Fruit fly (Drosophila melanogaster) whole organism, pupa: Measurements from ENCODE around the gene Nadsyn.

Source experiments
- CG10348 ChIP-seq: fragments of 200-800 bp; sonication (Bioruptor generic); IDR thresholded peaks from 2 replicates; pipeline ENCODE4 v1.3.6; 2022; ENCODE audit warnings: missing biosample characterization, missing genetic modification characterization
- CG12605 ChIP-seq: fragments of 200-800 bp; sonication (Bioruptor generic); IDR thresholded peaks from 2 replicates; pipeline ENCODE4 v1.3.6; 2022; ENCODE audit warnings: missing biosample characterization, missing genetic modification characterization
- CG13204 ChIP-seq: fragments of 200-800 bp; sonication (Bioruptor generic); optimal IDR thresholded peaks from 2 replicates; lab custom pipeline; 2018; ENCODE audit warnings: missing biosample characterization, mild to moderate bottlenecking, missing genetic modification characterization, moderate library complexity
- CG14655 ChIP-seq: fragments of 200-800 bp; sonication (Bioruptor generic); optimal IDR thresholded peaks from 3 replicates; lab custom pipeline; 2017; ENCODE audit warnings: mild to moderate bottlenecking, missing biosample characterization, missing genetic modification reagents, missing genetic modification characterization
- CG15710 ChIP-seq: fragments of 200-800 bp; sonication (Bioruptor generic); optimal IDR thresholded peaks from 2 replicates; lab custom pipeline; 2018; ENCODE audit warnings: missing biosample characterization, mild to moderate bottlenecking, missing genetic modification characterization, moderate library complexity
- CG17806 ChIP-seq: fragments of 200-800 bp; sonication (Bioruptor generic); optimal IDR thresholded peaks from 2 replicates; lab custom pipeline; 2018; ENCODE audit warnings: missing biosample characterization, mild to moderate bottlenecking, missing genetic modification characterization, moderate library complexity
- CG32121 ChIP-seq: fragments of 200-800 bp; sonication (Bioruptor generic); IDR thresholded peaks from 2 replicates; pipeline ENCODE4 v1.3.6; 2022; ENCODE audit warnings: missing biosample characterization, missing genetic modification characterization
- CG34367 ChIP-seq: fragments of 200-800 bp; sonication (Bioruptor generic); optimal IDR thresholded peaks from 2 replicates; lab custom pipeline; 2018; ENCODE audit warnings: missing biosample characterization, mild to moderate bottlenecking, missing genetic modification characterization
- CG4496 ChIP-seq: fragments of 200-800 bp; sonication (Bioruptor generic); IDR thresholded peaks from 3 replicates; pipeline ENCODE4 v1.3.6; 2022; ENCODE audit warnings: missing biosample characterization, missing genetic modification characterization
- CG8159 ChIP-seq: fragments of 200-800 bp; sonication (Bioruptor generic); optimal IDR thresholded peaks from 3 replicates; lab custom pipeline; 2018; ENCODE audit warnings: missing biosample characterization, mild to moderate bottlenecking, missing genetic modification characterization, moderate library complexity
- CG8301 ChIP-seq: fragments of 200-800 bp; sonication (Bioruptor generic); optimal IDR thresholded peaks from 2 replicates; lab custom pipeline; 2018; ENCODE audit warnings: missing biosample characterization, mild to moderate bottlenecking, missing genetic modification characterization
- CG9948 ChIP-seq: fragments of 200-800 bp; sonication (Bioruptor generic); optimal IDR thresholded peaks from 2 replicates; lab custom pipeline; 2018; ENCODE audit warnings: missing biosample characterization, mild to moderate bottlenecking, missing genetic modification characterization, moderate library complexity
- D1 ChIP-seq: fragments of 200-800 bp; sonication (Bioruptor generic); optimal IDR thresholded peaks from 2 replicates; lab custom pipeline; 2018; ENCODE audit warnings: missing biosample characterization, mild to moderate bottlenecking, missing genetic modification characterization, moderate library complexity
- EcR ChIP-seq: fragments of 200-800 bp; sonication (Bioruptor generic); optimal IDR thresholded peaks from 3 replicates; lab custom pipeline; 2019; ENCODE audit warnings: missing biosample characterization, missing genetic modification characterization, mild to moderate bottlenecking, moderate library complexity, missing genetic modification reagents
- Ets98B ChIP-seq: fragments of 200-800 bp; sonication (Bioruptor generic); IDR thresholded peaks from 2 replicates; pipeline ENCODE4 v1.3.6; 2022; ENCODE audit warnings: missing biosample characterization, missing genetic modification characterization
- Pif1A ChIP-seq: fragments of 200-800 bp; sonication (Bioruptor generic); optimal IDR thresholded peaks from 3 replicates; lab custom pipeline; 2016; ENCODE audit warnings: missing biosample characterization, missing genetic modification characterization
- Pif1B ChIP-seq: fragments of 200-800 bp; sonication (Bioruptor generic); optimal IDR thresholded peaks from 3 replicates; lab custom pipeline; 2016; ENCODE audit warnings: missing biosample characterization, missing genetic modification characterization
- Snoo ChIP-seq: fragments of 200-800 bp; sonication (Bioruptor generic); optimal IDR thresholded peaks from 3 replicates; lab custom pipeline; 2017; ENCODE audit warnings: missing biosample characterization, mild to moderate bottlenecking, missing genetic modification characterization, inconsistent platforms
- fd96Ca ChIP-seq: fragments of 200-800 bp; sonication (Bioruptor generic); IDR thresholded peaks from 3 replicates; pipeline ENCODE4 v1.3.6; 2022; ENCODE audit warnings: missing biosample characterization, missing genetic modification characterization
- gl ChIP-seq: fragments of 200-800 bp; sonication (Bioruptor generic); optimal IDR thresholded peaks from 2 replicates; lab custom pipeline; 2018; ENCODE audit warnings: missing biosample characterization, mild to moderate bottlenecking, missing genetic modification characterization
- rn ChIP-seq: fragments of 200-800 bp; sonication (Bioruptor generic); IDR thresholded peaks from 2 replicates; pipeline ENCODE4 v1.3.6; 2022; ENCODE audit warnings: missing biosample characterization, missing genetic modification characterization

Nadsyn gene

dm6 chrX:13641891-13642617 is 76.0 kb downstream of the Nadsyn start:
- TF ChIP-seq Pif1A (GFP tag; lab: Kevin White, UChicago) (no peak), CG17806 (no peak), Snoo (tag; lab: Kevin White, UChicago) (peak; percentile 14), EcR (peak; percentile 58), Pif1B (GFP tag; lab: Kevin White, UChicago) (peak; percentile 41), CG14655 (GFP tag; lab: Kevin White, UChicago) (no peak), CG12605 (GFP tag; lab: Robert Waterston, UW) (peak; percentile 20; the same call in 1 of the 2 replicates), CG8159 (tag; lab: Kevin White, UChicago) (no peak), CG4496 (GFP tag; lab: Robert Waterston, UW) (peak; percentile 49; the same call in 2 of the 3 replicates), CG34367 (tag; lab: Kevin White, UChicago) (peak; percentile 9), Ets98B (GFP tag; lab: Robert Waterston, UW) (peak; percentile 49; the same call in 1 of the 2 replicates), CG13204 (GFP tag; lab: Kevin White, UChicago) (peak; percentile 36)

- TF ChIP-seq CG4496 (GFP tag; lab: Robert Waterston, UW) (peak; percentile 93), Pif1A (GFP tag; lab: Kevin White, UChicago) (peak; percentile 85), CG12605 (GFP tag; lab: Robert Waterston, UW) (peak; percentile 84), CG14655 (GFP tag; lab: Kevin White, UChicago) (peak; percentile 87), rn (GFP tag; lab: Robert Waterston, UW) (peak; percentile 72), CG15710 (tag; lab: Kevin White, UChicago) (peak; percentile 89), Ets98B (GFP tag; lab: Robert Waterston, UW) (peak; percentile 90), CG8301 (tag; lab: Kevin White, UChicago) (peak; percentile 87), D1 (tag; lab: Kevin White, UChicago) (peak; percentile 70), CG32121 (GFP tag; lab: Robert Waterston, UW) (peak; percentile 90), Snoo (tag; lab: Kevin White, UChicago) (peak; percentile 27), CG9948 (tag; lab: Kevin White, UChicago) (peak; percentile 82), fd96Ca (GFP tag; lab: Robert Waterston, UW) (peak; percentile 90), CG10348 (GFP tag; lab: Robert Waterston, UW) (peak; percentile 67), EcR (no peak), CG13204 (GFP tag; lab: Kevin White, UChicago) (peak; percentile 44), CG8159 (tag; lab: Kevin White, UChicago) (peak; percentile 100), CG17806 (peak; percentile 83), CG34367 (tag; lab: Kevin White, UChicago) (peak; percentile 80), gl (peak; percentile 67), Pif1B (GFP tag; lab: Kevin White, UChicago) (peak; percentile 79)
Measured at dm6 chrX:13641115-13641890, 76.8 kb downstream of the Nadsyn start.

dm6 chrX:13640692-13641011 is 77.4 kb downstream of the Nadsyn start:
- TF ChIP-seq D1 (tag; lab: Kevin White, UChicago) = no peak
- no peak for TF ChIP-seq gl
- no peak for TF ChIP-seq CG15710 (tag; lab: Kevin White, UChicago)
- no peak for TF ChIP-seq fd96Ca (GFP tag; lab: Robert Waterston, UW)
- TF ChIP-seq CG12605 (GFP tag; lab: Robert Waterston, UW) = no peak
- TF ChIP-seq Ets98B (GFP tag; lab: Robert Waterston, UW) = no peak
- no peak for TF ChIP-seq Pif1B (GFP tag; lab: Kevin White, UChicago)
- no peak for TF ChIP-seq CG9948 (tag; lab: Kevin White, UChicago)
- TF ChIP-seq CG17806 = no peak
- TF ChIP-seq CG13204 (GFP tag; lab: Kevin White, UChicago) = no peak
- TF ChIP-seq CG10348 (GFP tag; lab: Robert Waterston, UW) = no peak
- TF ChIP-seq CG32121 (GFP tag; lab: Robert Waterston, UW) = no peak
- no peak for TF ChIP-seq rn (GFP tag; lab: Robert Waterston, UW)
- no peak for TF ChIP-seq Pif1A (GFP tag; lab: Kevin White, UChicago)

DNA sequence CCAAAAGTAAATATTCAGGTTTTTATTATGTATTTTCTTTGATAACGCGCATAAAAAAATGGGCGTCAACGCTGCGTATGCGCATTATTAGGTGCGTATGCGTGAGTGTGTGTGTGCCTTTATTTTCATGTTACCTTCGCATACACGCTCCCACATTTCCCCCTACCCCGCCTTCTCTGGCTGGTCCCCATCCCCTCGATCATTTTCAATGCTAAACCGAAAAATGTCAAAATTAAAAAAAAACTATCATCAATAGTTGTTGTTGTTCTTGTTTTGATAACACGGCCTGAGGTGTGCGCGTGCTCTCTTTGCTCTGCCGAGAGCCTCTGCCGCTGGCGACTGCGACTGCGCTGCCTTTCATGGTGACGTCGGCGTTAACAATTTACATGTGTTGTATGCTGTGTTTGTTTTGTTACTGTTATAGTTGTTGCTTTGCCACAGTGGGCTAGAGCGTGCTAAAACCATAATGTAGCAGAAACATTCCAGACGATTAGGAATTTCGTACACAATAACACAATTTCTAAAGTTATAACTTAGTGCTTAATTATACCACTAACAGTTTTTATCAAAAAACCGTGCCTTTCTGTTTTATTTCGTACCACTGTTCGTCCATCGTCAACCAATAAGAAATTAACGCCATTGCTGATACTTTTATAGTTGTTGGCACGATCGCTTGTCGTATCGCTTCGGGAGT is 77.9 kb downstream of the Nadsyn start:
- TF ChIP-seq CG17806 = peak; percentile 98
- peak; percentile 87 for TF ChIP-seq CG13204 (GFP tag; lab: Kevin White, UChicago)
- TF ChIP-seq CG12605 (GFP tag; lab: Robert Waterston, UW) = peak; percentile 98
- TF ChIP-seq Snoo (tag; lab: Kevin White, UChicago) = peak; percentile 94
- TF ChIP-seq CG15710 (tag; lab: Kevin White, UChicago) = peak; percentile 96
- peak; percentile 99 for TF ChIP-seq CG32121 (GFP tag; lab: Robert Waterston, UW)
- TF ChIP-seq fd96Ca (GFP tag; lab: Robert Waterston, UW) = peak; percentile 99
- TF ChIP-seq Pif1B (GFP tag; lab: Kevin White, UChicago) = peak; percentile 99
- peak; percentile 98 for TF ChIP-seq CG14655 (GFP tag; lab: Kevin White, UChicago)
- TF ChIP-seq Ets98B (GFP tag; lab: Robert Waterston, UW) = peak; percentile 99
- TF ChIP-seq Pif1A (GFP tag; lab: Kevin White, UChicago) = peak; percentile 99
- TF ChIP-seq CG10348 (GFP tag; lab: Robert Waterston, UW) = peak; percentile 96
- peak; percentile 96 for TF ChIP-seq CG9948 (tag; lab: Kevin White, UChicago)
- TF ChIP-seq gl = peak; percentile 97
- TF ChIP-seq CG34367 (tag; lab: Kevin White, UChicago) = peak; percentile 97
- peak; percentile 93 for TF ChIP-seq D1 (tag; lab: Kevin White, UChicago)
- peak; percentile 97 for TF ChIP-seq CG8159 (tag; lab: Kevin White, UChicago)
- peak; percentile 99 for TF ChIP-seq CG4496 (GFP tag; lab: Robert Waterston, UW)
- TF ChIP-seq CG8301 (tag; lab: Kevin White, UChicago) = peak; percentile 98
- TF ChIP-seq rn (GFP tag; lab: Robert Waterston, UW) = peak; percentile 97
- peak; percentile 55 for TF ChIP-seq EcR
